Fruit fly (Drosophila melanogaster) whole organism, embryonic: ENCODE measurements around the gene CG32590.

ENCODE experiments used
- B-H2 ChIP-seq: fragments of 200-800 bp; sonication (Bioruptor generic); optimal IDR thresholded peaks from 2 replicates; lab custom pipeline; 2018; ENCODE audit warnings: missing biosample characterization, mild to moderate bottlenecking, missing genetic modification characterization
- Bteb2 ChIP-seq: fragments of 200-800 bp; sonication (Bioruptor generic); optimal IDR thresholded peaks from 2 replicates; lab custom pipeline; 2016; ENCODE audit warnings: missing biosample characterization, missing genetic modification characterization
- CG11504 ChIP-seq: fragments of 200-800 bp; sonication (Bioruptor generic); optimal IDR thresholded peaks from 3 replicates; lab custom pipeline; 2019; ENCODE audit warnings: missing biosample characterization, mild to moderate bottlenecking, missing genetic modification characterization, moderate library complexity
- CG11696 ChIP-seq: fragments of 200-800 bp; sonication (Bioruptor generic); IDR thresholded peaks from 2 replicates; pipeline ENCODE4 v1.3.6; 2022; ENCODE audit warnings: missing biosample characterization, missing genetic modification characterization
- CG14710 ChIP-seq: fragments of 200-800 bp; sonication (Bioruptor generic); optimal IDR thresholded peaks from 3 replicates; lab custom pipeline; 2019; ENCODE audit warnings: missing biosample characterization, mild to moderate bottlenecking, missing genetic modification characterization, moderate library complexity
- CG14965 ChIP-seq: fragments of 200-800 bp; sonication (Bioruptor generic); optimal IDR thresholded peaks from 2 replicates; lab custom pipeline; 2016; ENCODE audit warnings: missing biosample characterization, missing genetic modification characterization, borderline replicate concordance
- CG1602 ChIP-seq: fragments of 200-800 bp; sonication (Bioruptor generic); optimal IDR thresholded peaks from 3 replicates; lab custom pipeline; 2016; ENCODE audit warnings: missing biosample characterization, missing genetic modification characterization
- CG1647 ChIP-seq: fragments of 200-800 bp; sonication (Bioruptor generic); optimal IDR thresholded peaks from 3 replicates; lab custom pipeline; 2016; ENCODE audit warnings: missing biosample characterization, missing genetic modification characterization
- CG17361 ChIP-seq: fragments of 200-800 bp; sonication (Bioruptor generic); IDR thresholded peaks from 3 replicates; pipeline ENCODE4 v1.3.6; 2022; ENCODE audit warnings: missing biosample characterization, missing genetic modification characterization
- CG18619 ChIP-seq: fragments of 200-800 bp; sonication (Bioruptor generic); optimal IDR thresholded peaks from 3 replicates; lab custom pipeline; 2017; ENCODE audit warnings: missing biosample characterization, mild to moderate bottlenecking, missing genetic modification characterization
- CG3163 ChIP-seq: fragments of 200-800 bp; sonication (Bioruptor generic); optimal IDR thresholded peaks from 3 replicates; lab custom pipeline; 2016; ENCODE audit warnings: missing biosample characterization, missing genetic modification characterization
- CG34376 ChIP-seq: fragments of 200-800 bp; sonication (Bioruptor generic); optimal IDR thresholded peaks from 2 replicates; lab custom pipeline; 2018; ENCODE audit warnings: missing biosample characterization, mild to moderate bottlenecking, missing genetic modification characterization
- CG3838 ChIP-seq: fragments of 200-800 bp; sonication (Bioruptor generic); optimal IDR thresholded peaks from 3 replicates; lab custom pipeline; 2016; ENCODE audit warnings: missing biosample characterization, missing genetic modification characterization
- CG6175 ChIP-seq: fragments of 200-800 bp; sonication (Bioruptor generic); IDR thresholded peaks from 3 replicates; pipeline ENCODE4 v1.3.6; 2022; ENCODE audit warnings: missing biosample characterization, missing genetic modification characterization
- CG6683 ChIP-seq: fragments of 200-800 bp; sonication (Bioruptor generic); optimal IDR thresholded peaks from 2 replicates; lab custom pipeline; 2017; ENCODE audit warnings: missing biosample characterization, mild to moderate bottlenecking, missing genetic modification characterization, missing genetic modification reagents
- CG6689 ChIP-seq: fragments of 200-800 bp; sonication (Bioruptor generic); IDR thresholded peaks from 2 replicates; pipeline ENCODE4 v1.3.6; 2022; ENCODE audit warnings: missing biosample characterization, missing genetic modification characterization
- CG6854 ChIP-seq: fragments of 200-800 bp; sonication (Bioruptor generic); optimal IDR thresholded peaks from 3 replicates; lab custom pipeline; 2017; ENCODE audit warnings: missing biosample characterization, mild to moderate bottlenecking, missing genetic modification characterization
- CG7271 ChIP-seq: fragments of 200-800 bp; sonication (Bioruptor generic); optimal IDR thresholded peaks from 2 replicates; lab custom pipeline; 2018; ENCODE audit warnings: missing biosample characterization, mild to moderate bottlenecking, missing genetic modification characterization, moderate library complexity
- CG8359 ChIP-seq: fragments of 200-800 bp; sonication (Bioruptor generic); optimal IDR thresholded peaks from 2 replicates; lab custom pipeline; 2017; ENCODE audit warnings: missing biosample characterization, mild to moderate bottlenecking, missing genetic modification characterization, borderline replicate concordance
- CG8388 ChIP-seq: fragments of 200-800 bp; sonication (Bioruptor generic); optimal IDR thresholded peaks from 2 replicates; lab custom pipeline; 2019; ENCODE audit warnings: missing biosample characterization, mild to moderate bottlenecking, missing genetic modification characterization, moderate library complexity
- D19B ChIP-seq: fragments of 200-800 bp; sonication (Bioruptor generic); optimal IDR thresholded peaks from 2 replicates; lab custom pipeline; 2017; ENCODE audit warnings: missing biosample characterization, mild to moderate bottlenecking, missing genetic modification characterization
- Dbx ChIP-seq: fragments of 200-800 bp; sonication (Bioruptor generic); IDR thresholded peaks from 3 replicates; pipeline ENCODE4 v1.3.6; 2022; ENCODE audit warnings: missing biosample characterization, missing genetic modification characterization
- Dp ChIP-seq: fragments of 200-800 bp; sonication (Bioruptor generic); optimal IDR thresholded peaks from 2 replicates; lab custom pipeline; 2018; ENCODE audit warnings: missing biosample characterization, mild to moderate bottlenecking, missing genetic modification characterization, moderate library complexity
- ERR ChIP-seq: fragments of 200-800 bp; sonication (Bioruptor generic); optimal IDR thresholded peaks from 2 replicates; lab custom pipeline; 2016; ENCODE audit warnings: missing biosample characterization, missing genetic modification characterization
- Elba2 ChIP-seq: fragments of 200-800 bp; sonication (Bioruptor generic); optimal IDR thresholded peaks from 3 replicates; lab custom pipeline; 2016; ENCODE audit warnings: missing biosample characterization, missing genetic modification characterization
- Optix ChIP-seq: fragments of 200-800 bp; sonication (Bioruptor generic); IDR thresholded peaks from 3 replicates; pipeline ENCODE4 v1.3.6; 2022; ENCODE audit warnings: missing biosample characterization, missing genetic modification characterization
- PHDP ChIP-seq: fragments of 200-800 bp; sonication (Bioruptor generic); optimal IDR thresholded peaks from 3 replicates; lab custom pipeline; 2018; ENCODE audit warnings: missing biosample characterization, mild to moderate bottlenecking, missing genetic modification characterization, moderate library complexity
- Scr ChIP-seq: fragments of 200-800 bp; sonication (Bioruptor generic); IDR thresholded peaks from 2 replicates; pipeline ENCODE4 v1.3.6; 2022; ENCODE audit warnings: missing biosample characterization, missing genetic modification characterization; ENCODE audit not compliant: partially characterized antibody
- TFAM ChIP-seq: fragments of 200-800 bp; sonication (Bioruptor generic); optimal IDR thresholded peaks from 2 replicates; lab custom pipeline; 2017; ENCODE audit warnings: missing biosample characterization, missing genetic modification characterization, inconsistent platforms
- YL-1 ChIP-seq: fragments of 200-800 bp; sonication (Bioruptor generic); optimal IDR thresholded peaks from 3 replicates; lab custom pipeline; 2017; ENCODE audit warnings: missing biosample characterization, mild to moderate bottlenecking, missing genetic modification characterization
- abd-A ChIP-seq: fragments of 200-800 bp; sonication (Bioruptor generic); optimal IDR thresholded peaks from 3 replicates; lab custom pipeline; 2019; ENCODE audit warnings: missing biosample characterization, mild to moderate bottlenecking, missing genetic modification characterization, moderate library complexity
- al ChIP-seq: fragments of 200-800 bp; sonication (Bioruptor generic); IDR thresholded peaks from 2 replicates; pipeline ENCODE4 v1.3.6; 2022; ENCODE audit warnings: missing biosample characterization, missing genetic modification characterization
- aop ChIP-seq: fragments of 200-800 bp; sonication (Bioruptor generic); IDR thresholded peaks from 2 replicates; pipeline ENCODE4 v1.3.6; 2022; ENCODE audit warnings: missing biosample characterization, missing genetic modification characterization
- bbx ChIP-seq: fragments of 200-800 bp; sonication (Bioruptor generic); IDR thresholded peaks from 2 replicates; pipeline ENCODE4 v1.3.6; 2022; ENCODE audit warnings: missing biosample characterization, missing genetic modification characterization; ENCODE audit not compliant: partially characterized antibody
- chn ChIP-seq: fragments of 200-800 bp; sonication (Bioruptor generic); optimal IDR thresholded peaks from 2 replicates; lab custom pipeline; 2016; ENCODE audit warnings: missing biosample characterization, missing genetic modification characterization
- da ChIP-seq: fragments of 200-800 bp; sonication (Bioruptor generic); optimal IDR thresholded peaks from 2 replicates; lab custom pipeline; 2016; ENCODE audit warnings: missing biosample characterization, missing genetic modification characterization
- eyg ChIP-seq: fragments of 200-800 bp; sonication (Bioruptor generic); optimal IDR thresholded peaks from 3 replicates; lab custom pipeline; 2016; ENCODE audit warnings: missing biosample characterization, missing genetic modification characterization
- fd102C ChIP-seq: fragments of 200-800 bp; sonication (Bioruptor generic); optimal IDR thresholded peaks from 2 replicates; lab custom pipeline; 2018; ENCODE audit warnings: missing biosample characterization, mild to moderate bottlenecking, missing genetic modification characterization, moderate library complexity
- hth ChIP-seq: fragments of >200 bp; optimal IDR thresholded peaks from 2 replicates; lab custom pipeline; 2017; ENCODE audit warnings: inconsistent platforms
- kah ChIP-seq: fragments of 200-800 bp; sonication (Bioruptor generic); optimal IDR thresholded peaks from 2 replicates; lab custom pipeline; 2018; ENCODE audit warnings: missing biosample characterization, mild to moderate bottlenecking, missing genetic modification characterization
- nmo ChIP-seq: fragments of 200-800 bp; sonication (Bioruptor generic); optimal IDR thresholded peaks from 2 replicates; lab custom pipeline; 2018; ENCODE audit warnings: missing biosample characterization, mild to moderate bottlenecking, missing genetic modification characterization, moderate library complexity
- onecut ChIP-seq: fragments of 200-800 bp; sonication (Bioruptor generic); IDR thresholded peaks from 2 replicates; pipeline ENCODE4 v1.3.6; 2022; ENCODE audit warnings: missing biosample characterization, missing genetic modification characterization
- pho ChIP-seq: fragments of 200-800 bp; sonication (Bioruptor generic); optimal IDR thresholded peaks from 2 replicates; lab custom pipeline; 2016; ENCODE audit warnings: missing biosample characterization, missing genetic modification characterization
- pita ChIP-seq: fragments of 200-800 bp; sonication (Bioruptor generic); optimal IDR thresholded peaks from 2 replicates; lab custom pipeline; 2017; ENCODE audit warnings: missing biosample characterization, mild to moderate bottlenecking, missing genetic modification characterization
- pros ChIP-seq: fragments of 200-800 bp; sonication (Bioruptor generic); optimal IDR thresholded peaks from 3 replicates; lab custom pipeline; 2019; ENCODE audit warnings: missing biosample characterization, mild to moderate bottlenecking, missing genetic modification characterization, moderate library complexity
- rib ChIP-seq: fragments of 200-800 bp; sonication (Bioruptor generic); IDR thresholded peaks from 2 replicates; pipeline ENCODE4 v1.3.6; 2022; ENCODE audit warnings: missing biosample characterization, missing genetic modification characterization
- sima ChIP-seq: fragments of 200-800 bp; sonication (Bioruptor generic); optimal IDR thresholded peaks from 2 replicates; lab custom pipeline; 2016; ENCODE audit warnings: missing biosample characterization, missing genetic modification characterization
- slp2 ChIP-seq: fragments of 200-800 bp; sonication (Bioruptor generic); optimal IDR thresholded peaks from 2 replicates; lab custom pipeline; 2016; ENCODE audit warnings: missing biosample characterization, missing genetic modification characterization
- sr ChIP-seq: fragments of 200-800 bp; sonication (Bioruptor generic); IDR thresholded peaks from 3 replicates; pipeline ENCODE4 v1.3.6; 2022; ENCODE audit warnings: missing biosample characterization, missing genetic modification characterization
- toy ChIP-seq: fragments of 200-800 bp; sonication (Bioruptor generic); IDR thresholded peaks from 2 replicates; pipeline ENCODE4 v1.3.6; 2022; ENCODE audit warnings: missing biosample characterization, missing genetic modification characterization
- zen2 ChIP-seq: fragments of 200-800 bp; sonication (Bioruptor generic); IDR thresholded peaks from 3 replicates; pipeline ENCODE4 v1.3.6; 2022; ENCODE audit warnings: missing biosample characterization, missing genetic modification characterization; ENCODE audit not compliant: partially characterized antibody

Gene CG32590

dm6 chrX:14839047-14839446 is at the start of gene CG32590, which contains the start of gene Flo2 (continued):
- TF ChIP-seq aop (0 out of 2 replicates have a peak, but pooled peaks have one; percentile 9), ERR (GFP tag; lab: Kevin White, UChicago) (peak; percentile 47), CG11504 (peak; percentile 53), TFAM (GFP tag; lab: Kevin White, UChicago) (no peak), B-H2 (GFP tag; lab: Kevin White, UChicago) (peak; percentile 69), eyg (GFP tag; lab: Kevin White, UChicago) (no peak), zen2 (GFP tag; lab: Robert Waterston, UW) (peak; percentile 93), CG8359 (GFP tag; lab: Kevin White, UChicago) (no peak), hth (no peak), kah (GFP tag; lab: Kevin White, UChicago) (no peak), fd102C (GFP tag; lab: Kevin White, UChicago) (no peak), nmo (peak; percentile 79), CG6175 (GFP tag; lab: Robert Waterston, UW) (peak; percentile 68; the same call in 2 of the 3 replicates), CG6689 (GFP tag; lab: Robert Waterston, UW) (peak; percentile 78), CG11696 (GFP tag; lab: Robert Waterston, UW) (no peak), CG17361 (GFP tag; lab: Robert Waterston, UW) (peak; percentile 55; the same call in 2 of the 3 replicates), sima (no peak), CG7271 (peak; percentile 15), pros (GFP tag; lab: Kevin White, UChicago) (no peak), pho (peak; percentile 84), CG3163 (no peak), Dp (GFP tag; lab: Kevin White, UChicago) (peak; percentile 28), D19B (GFP tag; lab: Kevin White, UChicago) (no peak), abd-A (no peak), Scr (GFP tag; lab: Robert Waterston, UW) (peak; percentile 98), bbx (GFP tag; lab: Robert Waterston, UW) (peak; percentile 94), CG14710 (tag; lab: Kevin White, UChicago) (peak; percentile 80), CG1602 (GFP tag; lab: Kevin White, UChicago) (peak; percentile 67), slp2 (peak; percentile 52), pita (GFP tag; lab: Kevin White, UChicago) (no peak), da (GFP tag; lab: Kevin White, UChicago) (peak; percentile 32), sr (GFP tag; lab: Robert Waterston, UW) (no peak), CG8388 (GFP tag; lab: Kevin White, UChicago) (peak; percentile 58), rib (GFP tag; lab: Robert Waterston, UW) (peak; percentile 76), CG18619 (peak; percentile 30), PHDP (peak; percentile 60), Dbx (GFP tag; lab: Robert Waterston, UW) (peak; percentile 94), onecut (0 out of 2 replicates have a peak, but pooled peaks have one; percentile 25), CG1647 (GFP tag; lab: Kevin White, UChicago) (peak; percentile 47), Bteb2 (GFP tag; lab: Kevin White, UChicago) (peak; percentile 53), toy (GFP tag; lab: Robert Waterston, UW) (peak; percentile 43; the same call in 1 of the 2 replicates), CG3838 (GFP tag; lab: Kevin White, UChicago) (peak; percentile 31), CG34376 (GFP tag; lab: Kevin White, UChicago) (peak; percentile 13), al (GFP tag; lab: Robert Waterston, UW) (peak; percentile 81), Optix (peak; percentile 72; the same call in 2 of the 3 replicates), chn (GFP tag; lab: Kevin White, UChicago) (peak; percentile 69), YL-1 (GFP tag; lab: Kevin White, UChicago) (no peak), Elba2 (peak; percentile 0), CG6854 (GFP tag; lab: Kevin White, UChicago) (no peak), CG6683 (GFP tag; lab: Kevin White, UChicago) (peak; percentile 25), CG14965 (GFP tag; lab: Kevin White, UChicago) (no peak)
